Worm (Caenorhabditis elegans): Measurements from ENCODE around the gene Y105C5A.1285.
"Not testable (repeated sequence)": the region's sequence is repeated elsewhere in the genome, so short reads cannot be mapped to it uniquely, and the experiment has no call there.

Gene Y105C5A.1285

ce11 chrIV:15752114-15752513, at the start of gene Y105C5A.1285:
Y105C5A.1285 (plus strand) TSS chrIV:15752414.
- not testable (repeated sequence) for TF ChIP-seq nhr-10 (tag; optimal IDR thresholded peaks at IDR 0.05); unc-55 (GFP tag; optimal IDR thresholded peaks at IDR 0.05); nhr-237 (tag; optimal IDR thresholded peaks at IDR 0.05)

- TF ChIP-seq fos-1 (tag; optimal IDR thresholded peaks at IDR 0.05) (no peak), F13H6.1 (tag; optimal IDR thresholded peaks at IDR 0.05) (no peak), mdl-1 (tag; optimal IDR thresholded peaks at IDR 0.05) (no peak), gmeb-1 (tag; optimal IDR thresholded peaks at IDR 0.05) (no peak), nhr-129 (tag; optimal IDR thresholded peaks at IDR 0.05) (no peak), mbf-1 (tag; optimal IDR thresholded peaks at IDR 0.05) (no peak), sma-3 (GFP tag; optimal IDR thresholded peaks at IDR 0.05) (no peak), lin-13 (GFP tag; optimal IDR thresholded peaks at IDR 0.05) (no peak), ceh-16 (tag; optimal IDR thresholded peaks at IDR 0.05) (no peak), nhr-10 (tag; optimal IDR thresholded peaks at IDR 0.05) (no peak), nhr-25 (tag; optimal IDR thresholded peaks at IDR 0.05) (no peak), sem-4 (tag; optimal IDR thresholded peaks at IDR 0.05) (no peak), snpc-4 (tag; optimal IDR thresholded peaks at IDR 0.05) (no peak), nhr-6 (tag; optimal IDR thresholded peaks at IDR 0.05) (no peak), nhr-77 (tag; optimal IDR thresholded peaks at IDR 0.05) (no peak)
Observed at ce11 chrIV:15718442-15718841, 33.8 kb upstream of the Y105C5A.1285 start.

ce11 chrIV:15726175-15726574, 26.0 kb upstream of the Y105C5A.1285 start:
- TF ChIP-seq fos-1 (tag; optimal IDR thresholded peaks at IDR 0.05) (peak; percentile 93), ztf-1 (GFP tag; conservative IDR thresholded peaks at IDR 0.05) (no peak)

- TF ChIP-seq ceh-82 (tag; optimal IDR thresholded peaks at IDR 0.05), result no peak
- no peak for TF ChIP-seq nhr-237 (tag; optimal IDR thresholded peaks at IDR 0.05)
- no peak for TF ChIP-seq lsy-2 (tag; optimal IDR thresholded peaks at IDR 0.05)
- no peak for TF ChIP-seq nhr-129 (tag; optimal IDR thresholded peaks at IDR 0.05)
- TF ChIP-seq nhr-12 (tag; optimal IDR thresholded peaks at IDR 0.05), result no peak
- TF ChIP-seq ztf-11 (tag; optimal IDR thresholded peaks at IDR 0.05), result no peak
- no peak for TF ChIP-seq ZK546.5 (tag; optimal IDR thresholded peaks at IDR 0.05)
Observed at ce11 chrIV:15750014-15750776, 2.0 kb upstream of the Y105C5A.1285 start.

ce11 chrIV:15790846-15791245, 38.6 kb downstream of the Y105C5A.1285 start, which contains the start of gene Y105C5A.1273:
Y105C5A.1273 (plus strand) TSS chrIV:15791146.
- not testable (repeated sequence) for TF ChIP-seq nhr-237, nhr-21, sem-4 (tag; optimal IDR thresholded peaks at IDR 0.05)

- TF ChIP-seq blmp-1 (tag; optimal IDR thresholded peaks at IDR 0.05; ENCODE audit: insufficient read depth), result no peak
- TF ChIP-seq sma-3 (GFP tag; optimal IDR thresholded peaks at IDR 0.05), result no peak
- TF ChIP-seq unc-62 (GFP tag; optimal IDR thresholded peaks at IDR 0.05), result no peak
- TF ChIP-seq F13H6.1 (tag; optimal IDR thresholded peaks at IDR 0.05), result no peak
- TF ChIP-seq crh-2 (tag; optimal IDR thresholded peaks at IDR 0.05), result no peak
- TF ChIP-seq mdl-1 (tag; optimal IDR thresholded peaks at IDR 0.05), result no peak
- no peak for TF ChIP-seq nhr-10 (tag; optimal IDR thresholded peaks at IDR 0.05)
- no peak for TF ChIP-seq ceh-82 (tag; optimal IDR thresholded peaks at IDR 0.05)
- no peak for TF ChIP-seq mab-5 (tag; optimal IDR thresholded peaks at IDR 0.05)
- no peak for TF ChIP-seq lin-13 (GFP tag; optimal IDR thresholded peaks at IDR 0.05)
- no peak for TF ChIP-seq C34F6.9 (tag; optimal IDR thresholded peaks at IDR 0.05)
- TF ChIP-seq snpc-4 (tag; optimal IDR thresholded peaks at IDR 0.05), result no peak
Observed at ce11 chrIV:15793213-15793612, 41.0 kb downstream of the Y105C5A.1285 start.

- TF ChIP-seq lin-11 (tag; optimal IDR thresholded peaks at IDR 0.05), result no peak
- TF ChIP-seq unc-62 (GFP tag; optimal IDR thresholded peaks at IDR 0.05), result no peak
- no peak for TF ChIP-seq aly-2 (tag; optimal IDR thresholded peaks at IDR 0.05)
- no peak for TF ChIP-seq mbf-1 (tag; optimal IDR thresholded peaks at IDR 0.05)
- no peak for TF ChIP-seq dmd-4 (tag; optimal IDR thresholded peaks at IDR 0.05)
- no peak for TF ChIP-seq R02D3.7 (tag; optimal IDR thresholded peaks at IDR 0.05)
- no peak for TF ChIP-seq ceh-16 (tag; optimal IDR thresholded peaks at IDR 0.05)
- no peak for TF ChIP-seq gmeb-1 (tag; optimal IDR thresholded peaks at IDR 0.05)
- TF ChIP-seq nhr-237 (tag; optimal IDR thresholded peaks at IDR 0.05), result no peak
- no peak for TF ChIP-seq lin-13 (GFP tag; optimal IDR thresholded peaks at IDR 0.05)
- no peak for TF ChIP-seq peb-1 (tag; optimal IDR thresholded peaks at IDR 0.05)
- no peak for TF ChIP-seq unc-39 (tag; optimal IDR thresholded peaks at IDR 0.05)
- TF ChIP-seq nhr-21 (tag; optimal IDR thresholded peaks at IDR 0.05), result no peak
- no peak for TF ChIP-seq ama-1 (optimal IDR thresholded peaks at IDR 0.05)
- TF ChIP-seq nhr-10 (tag; optimal IDR thresholded peaks at IDR 0.05), result no peak
- TF ChIP-seq ztf-1 (GFP tag; conservative IDR thresholded peaks at IDR 0.05), result no peak
- no peak for TF ChIP-seq sma-3 (GFP tag; optimal IDR thresholded peaks at IDR 0.05)
- no peak for TF ChIP-seq mdl-1 (tag; optimal IDR thresholded peaks at IDR 0.05)
- TF ChIP-seq nhr-12 (tag; optimal IDR thresholded peaks at IDR 0.05), result no peak
Observed at ce11 chrIV:15794007-15794406, 41.8 kb downstream of the Y105C5A.1285 start.
